Fruit fly (Drosophila melanogaster) whole organism, adult: ENCODE results near the gene Pde1c.

Experiments
- CG14711 ChIP-seq: fragments of 200-800 bp; sonication (Bioruptor generic); optimal IDR thresholded peaks from 2 replicates; lab custom pipeline; 2018; ENCODE audit warnings: missing biosample characterization, mild to moderate bottlenecking, missing genetic modification characterization, moderate library complexity
- CG1620 ChIP-seq: fragments of 200-800 bp; sonication (Bioruptor generic); optimal IDR thresholded peaks from 2 replicates; lab custom pipeline; 2016; ENCODE audit warnings: missing biosample characterization, missing genetic modification characterization
- CG33017 ChIP-seq: fragments of 200-800 bp; sonication (Bioruptor generic); optimal IDR thresholded peaks from 2 replicates; lab custom pipeline; 2018; ENCODE audit warnings: missing biosample characterization, mild to moderate bottlenecking, missing genetic modification characterization, moderate library complexity
- Crg-1 ChIP-seq: fragments of 200-800 bp; sonication (Bioruptor generic); optimal IDR thresholded peaks from 2 replicates; lab custom pipeline; 2016; ENCODE audit warnings: missing biosample characterization, missing genetic modification characterization
- Mnt ChIP-seq: fragments of 200-800 bp; sonication (Bioruptor generic); optimal IDR thresholded peaks from 2 replicates; lab custom pipeline; 2016; ENCODE audit warnings: missing biosample characterization, mild to moderate bottlenecking, missing genetic modification characterization
- bab1 ChIP-seq: fragments of 200-800 bp; sonication (Bioruptor generic); optimal IDR thresholded peaks from 3 replicates; lab custom pipeline; 2019; ENCODE audit warnings: missing biosample characterization, mild to moderate bottlenecking, missing genetic modification characterization, moderate library complexity
- kay ChIP-seq: fragments of 200-800 bp; sonication (Bioruptor generic); peaks from one replicate; lab custom pipeline; 2016; ENCODE audit warnings: missing biosample characterization, missing genetic modification characterization, borderline replicate concordance
- ovo ChIP-seq: fragments of 200-800 bp; sonication (Bioruptor generic); optimal IDR thresholded peaks from 2 replicates; lab custom pipeline; 2016; ENCODE audit warnings: missing biosample characterization, missing genetic modification characterization
- pad ChIP-seq: fragments of 200-800 bp; sonication (Bioruptor generic); optimal IDR thresholded peaks from 3 replicates; lab custom pipeline; 2017; ENCODE audit warnings: missing biosample characterization, missing genetic modification characterization, mild to moderate bottlenecking, moderate library complexity, missing genetic modification reagents
- tj ChIP-seq: fragments of 200-800 bp; sonication (Bioruptor generic); optimal IDR thresholded peaks from 3 replicates; lab custom pipeline; 2017; ENCODE audit warnings: missing biosample characterization, mild to moderate bottlenecking, missing genetic modification characterization, moderate library complexity
- toe ChIP-seq: fragments of 200-800 bp; sonication (Bioruptor generic); optimal IDR thresholded peaks from 2 replicates; lab custom pipeline; 2016; ENCODE audit warnings: missing biosample characterization, missing genetic modification characterization

DNA sequence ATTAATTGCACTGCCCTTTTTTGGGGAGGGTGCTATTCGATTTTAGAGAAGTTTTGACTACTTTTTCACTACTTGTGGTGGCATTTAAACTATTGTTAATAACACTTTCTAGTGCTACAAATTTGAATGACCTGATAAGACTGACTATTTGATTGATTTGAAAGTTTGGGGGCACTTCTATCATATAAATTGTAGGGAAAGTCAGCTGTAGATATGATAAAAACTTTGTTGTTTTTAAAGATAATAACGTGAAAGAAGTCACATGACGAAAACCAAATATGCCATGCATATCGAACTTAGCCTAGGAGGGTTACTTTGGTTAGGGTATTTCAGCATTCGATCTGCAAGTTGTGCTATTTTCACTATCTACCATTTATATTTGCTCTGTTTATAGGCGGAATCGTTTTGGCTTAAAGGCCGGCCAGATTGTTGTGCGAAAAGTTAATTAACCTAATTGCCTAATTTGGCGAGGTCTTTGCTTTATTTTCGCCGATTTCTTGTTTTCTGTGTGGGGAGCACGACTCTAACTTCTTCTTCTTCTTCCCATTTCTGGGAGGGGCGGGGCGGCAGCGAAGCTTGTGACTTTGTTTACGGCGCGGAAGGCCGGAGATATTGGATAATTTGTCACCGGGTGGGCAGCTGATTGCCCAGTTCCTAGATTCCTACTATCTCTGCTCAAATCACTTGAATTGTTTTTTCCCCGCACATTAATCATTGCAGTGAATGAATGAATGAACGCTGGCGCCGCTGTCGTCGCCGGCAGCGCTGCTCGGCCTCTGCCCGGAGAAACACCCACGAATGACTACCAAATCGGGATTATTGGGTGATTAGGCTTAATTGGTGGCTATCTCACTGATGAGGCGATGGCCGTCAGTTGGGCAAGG lies 115.3 kb downstream of the Pde1c start:
- TF ChIP-seq CG14711 (no peak), Crg-1 (GFP tag; lab: Kevin White, UChicago) (no peak), tj (GFP tag; lab: Kevin White, UChicago) (no peak), CG1620 (GFP tag; lab: Kevin White, UChicago) (no peak), toe (no peak), bab1 (GFP tag; lab: Kevin White, UChicago) (no peak), Mnt (GFP tag; lab: Kevin White, UChicago) (no peak), pad (GFP tag; lab: Kevin White, UChicago) (no peak), CG33017 (tag; lab: Kevin White, UChicago) (no peak), ovo (no peak), kay (GFP tag; lab: Kevin White, UChicago) (no peak)
